Worm (Caenorhabditis elegans) whole organism, L2 larva: Measurements from ENCODE around the gene acs-21.

Source experiments
- C34F6.9 ChIP-seq: fragments of 150-350 bp; optimal IDR thresholded peaks from 2 replicates; lab custom pipeline; 2014; ENCODE audit warnings: missing biosample characterization, missing genetic modification characterization
- aly-2 ChIP-seq: fragments of 150-350 bp; optimal IDR thresholded peaks from 2 replicates; lab custom pipeline; 2014; ENCODE audit warnings: missing biosample characterization, missing genetic modification characterization
- ama-1 ChIP-seq: fragments of 150-350 bp; optimal IDR thresholded peaks from 2 replicates; lab custom pipeline; 2018; ENCODE audit warnings: inconsistent platforms
- fos-1 ChIP-seq: fragments of 150-350 bp; optimal IDR thresholded peaks from 2 replicates; lab custom pipeline; 2014; ENCODE audit warnings: missing biosample characterization, missing genetic modification characterization
- nhr-25 ChIP-seq: fragments of 150-350 bp; sonication (generic microtip); optimal IDR thresholded peaks from 3 replicates; lab custom pipeline; 2014; ENCODE audit warnings: missing biosample characterization, missing genetic modification characterization
- ztf-1 ChIP-seq: fragments of 200-800 bp; sonication (Bioruptor generic); conservative IDR thresholded peaks from 2 replicates; pipeline ENCODE4 v1.3.6; 2022; ENCODE audit warnings: missing genetic modification characterization, missing compliant biosample characterization

ce11 chrV:3046364-3046763, 42.5 kb upstream of the acs-21 start:
- TF ChIP-seq ztf-1 (GFP tag; lab: Robert Waterston, UW) (no peak), C34F6.9 (tag; lab: Kevin White, UChicago) (no peak), ama-1 (no peak), fos-1 (tag; lab: Kevin White, UChicago) (no peak), aly-2 (tag; lab: Kevin White, UChicago) (no peak), nhr-25 (tag; lab: Kevin White, UChicago) (no peak)
